Worm (Caenorhabditis elegans): Measurements from ENCODE around the gene fbxa-138.

Gene fbxa-138

ce11 chrIII:1395355-1395754, 11.3 kb upstream of the fbxa-138 start:
- TF ChIP-seq sup-37 (GFP tag; optimal IDR thresholded peaks at IDR 0.05) (no peak), nhr-47 (tag; optimal IDR thresholded peaks at IDR 0.05) (no peak), blmp-1 (tag; optimal IDR thresholded peaks at IDR 0.05) (no peak), elt-2 (tag; optimal IDR thresholded peaks at IDR 0.05) (peak; percentile 17)

- TF ChIP-seq pag-3 (tag; optimal IDR thresholded peaks at IDR 0.05; ENCODE audit: borderline replicate concordance, insufficient read depth) (no peak), lin-39 (tag; optimal IDR thresholded peaks at IDR 0.05) (no peak), nhr-90 (tag; optimal IDR thresholded peaks at IDR 0.05; ENCODE audit: poor library complexity) (peak; percentile 19), nhr-20 (tag; optimal IDR thresholded peaks at IDR 0.05) (peak; percentile 6), mdl-1 (tag; optimal IDR thresholded peaks at IDR 0.05) (no peak), ama-1 (optimal IDR thresholded peaks at IDR 0.05) (no peak), C04F5.9 (tag; optimal IDR thresholded peaks at IDR 0.05) (no peak), elt-3 (tag; optimal IDR thresholded peaks at IDR 0.05) (no peak), efl-1 (optimal IDR thresholded peaks at IDR 0.05) (no peak), efl-1 (GFP tag; optimal IDR thresholded peaks at IDR 0.05 in 1 of 2) (peak in 1 of 2 experiments; percentile 86), snu-23 (GFP tag; optimal IDR thresholded peaks at IDR 0.05) (no peak), zip-4 (GFP tag; optimal IDR thresholded peaks at IDR 0.05) (no peak), lin-35 (GFP tag; optimal IDR thresholded peaks at IDR 0.05) (peak in 1 of 2 experiments; percentile 2), C16A3.4 (tag; optimal IDR thresholded peaks at IDR 0.05) (no peak), nhr-84 (tag; optimal IDR thresholded peaks at IDR 0.05) (no peak), elt-2 (tag; optimal IDR thresholded peaks at IDR 0.05) (peak; percentile 97), lin-15B (tag; optimal IDR thresholded peaks at IDR 0.05) (no peak), pqm-1 (tag; optimal IDR thresholded peaks at IDR 0.05) (peak; percentile 51), tlp-1 (tag; optimal IDR thresholded peaks at IDR 0.05) (no peak), lsy-2 (tag; optimal IDR thresholded peaks at IDR 0.05) (peak in 1 of 2 experiments; percentile 13)
Observed at ce11 chrIII:1392763-1393162, 8.7 kb upstream of the fbxa-138 start.

- TF ChIP-seq mab-9 (GFP tag; IDR thresholded peaks at IDR 0.05) (no peak), ama-1 (optimal IDR thresholded peaks at IDR 0.05) (no peak), ceh-8 (GFP tag; optimal IDR thresholded peaks at IDR 0.05) (no peak), hlh-4 (tag; optimal IDR thresholded peaks at IDR 0.05) (no peak), xbp-1 (tag; optimal IDR thresholded peaks at IDR 0.05) (no peak), sptf-1 (tag; optimal IDR thresholded peaks at IDR 0.05) (no peak), efl-1 (optimal IDR thresholded peaks at IDR 0.05) (no peak), efl-1 (GFP tag; optimal IDR thresholded peaks at IDR 0.05 in 1 of 2) (no peak), unc-30 (tag; optimal IDR thresholded peaks at IDR 0.05) (no peak), C34B4.2 (tag; optimal IDR thresholded peaks at IDR 0.05) (no peak), zip-4 (GFP tag; optimal IDR thresholded peaks at IDR 0.05) (no peak), alr-1 (tag; optimal IDR thresholded peaks at IDR 0.05; ENCODE audit: borderline replicate concordance) (no peak), efl-3 (GFP tag; optimal IDR thresholded peaks at IDR 0.05) (no peak), lin-13 (GFP tag; optimal IDR thresholded peaks at IDR 0.05) (no peak)
Observed at ce11 chrIII:1391752-1392151, 7.7 kb upstream of the fbxa-138 start, which contains the start of gene pals-17. pals-17 (minus strand) TSS chrIII:1391852.

ce11 chrIII:1389988-1390387, 5.9 kb upstream of the fbxa-138 start:
- TF ChIP-seq jun-1 (tag; optimal IDR thresholded peaks at IDR 0.05) (peak; percentile 13), nhr-11 (tag; optimal IDR thresholded peaks at IDR 0.05) (no peak), nhr-76 (tag; optimal IDR thresholded peaks at IDR 0.05) (no peak), tlp-1 (tag; optimal IDR thresholded peaks at IDR 0.05) (peak; percentile 66), elt-2 (tag; optimal IDR thresholded peaks at IDR 0.05) (peak; percentile 90)
